Worm (Caenorhabditis elegans): ENCODE measurements around the gene B0285.6.

DNA sequence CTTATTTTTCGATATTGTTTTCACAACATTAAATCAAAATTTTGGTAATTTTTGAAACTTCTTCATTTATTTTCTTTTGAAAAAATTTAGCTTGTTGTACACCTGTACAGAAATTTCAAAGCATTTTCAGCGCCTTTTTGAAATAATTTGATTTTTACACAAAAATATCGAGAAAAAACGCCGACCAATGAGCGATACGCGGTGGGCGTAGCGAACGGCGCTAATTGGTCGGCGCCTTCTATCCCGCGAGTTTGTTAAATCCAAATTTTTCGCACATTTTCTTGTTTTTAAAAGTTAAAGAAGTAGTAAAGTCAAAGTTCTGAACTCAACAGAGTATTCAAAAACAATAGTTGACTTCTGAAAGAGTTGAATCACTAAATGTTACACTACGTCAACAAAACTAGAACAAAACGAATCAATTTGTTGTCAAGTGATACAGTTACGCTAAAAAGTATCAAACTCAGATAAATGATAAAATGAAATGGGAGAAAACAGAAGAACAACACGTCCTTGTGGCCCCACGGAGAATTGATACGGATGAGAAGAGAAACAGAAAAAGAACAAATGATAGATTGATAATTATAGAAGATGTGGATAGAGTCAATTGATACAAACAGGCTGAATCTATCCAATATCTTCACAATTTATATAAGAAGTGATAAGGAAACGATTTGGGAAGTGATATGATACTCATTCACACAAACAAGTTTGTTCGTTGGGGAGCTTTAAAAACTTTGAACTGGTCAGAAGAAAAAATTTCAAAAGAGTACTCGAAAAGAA lies 21.5 kb upstream of the B0285.6 start:
- TF ChIP-seq ceh-91 (GFP tag; IDR thresholded peaks at IDR 0.05) (no peak), lin-54 (GFP tag; optimal IDR thresholded peaks at IDR 0.05) (no peak), Y95B8A.8 (GFP tag; IDR thresholded peaks at IDR 0.05) (no peak), lsy-27 (tag; optimal IDR thresholded peaks at IDR 0.05; ENCODE audit: borderline replicate concordance, insufficient read depth) (no peak), ama-1 (optimal IDR thresholded peaks at IDR 0.05) (no peak), ama-1 (GFP tag; optimal IDR thresholded peaks at IDR 0.05) (no peak), T07F8.4 (tag; optimal IDR thresholded peaks at IDR 0.05) (no peak), hlh-12 (tag; optimal IDR thresholded peaks at IDR 0.05) (no peak), aptf-2 (GFP tag; conservative IDR thresholded peaks at IDR 0.05) (no peak), tbx-9 (tag; optimal IDR thresholded peaks at IDR 0.05; ENCODE audit: borderline replicate concordance) (no peak), ceh-40 (GFP tag; IDR thresholded peaks at IDR 0.05) (no peak)
